Worm (Caenorhabditis elegans) whole organism, midembryonic: Measurements from ENCODE around the gene fbxa-30.
A peak's percentile ranks its signal among the peaks of the same experiment; 100 is the strongest.
"Not testable (repeated sequence)": the region's sequence is repeated elsewhere in the genome, so short reads cannot be mapped to it uniquely, and the experiment has no call there.

ENCODE experiments used
- T22C8.4 ChIP-seq: fragments of 200-800 bp; sonication (Bioruptor generic); IDR thresholded peaks from 2 replicates; pipeline ENCODE4 v1.3.6; 2022; ENCODE audit warnings: missing genetic modification characterization, missing compliant biosample characterization
- cog-1 ChIP-seq: sonication (generic microtip); optimal IDR thresholded peaks from 2 replicates; lab custom pipeline; 2016; ENCODE audit warnings: missing genetic modification characterization, missing compliant biosample characterization
- flt-1 ChIP-seq: fragments of 200-800 bp; sonication (Bioruptor generic); IDR thresholded peaks from 2 replicates; pipeline ENCODE4 v1.3.6; 2022; ENCODE audit warnings: missing genetic modification characterization, missing compliant biosample characterization
- klf-2 ChIP-seq: fragments of 200-800 bp; sonication (Bioruptor generic); conservative IDR thresholded peaks from 2 replicates; pipeline ENCODE4 v1.3.6; 2022; ENCODE audit warnings: missing genetic modification reagents, missing genetic modification characterization, missing compliant biosample characterization
- med-1 ChIP-seq: sonication (generic microtip); optimal IDR thresholded peaks from 2 replicates; lab custom pipeline; 2017; ENCODE audit warnings: missing genetic modification characterization, mild to moderate bottlenecking, missing compliant biosample characterization, antibody characterized with exemption, missing genetic modification reagents; ENCODE audit not compliant: insufficient read depth
- ref-1 ChIP-seq: fragments of 200-800 bp; sonication (Bioruptor generic); conservative IDR thresholded peaks from 2 replicates; pipeline ENCODE4 v1.3.6; 2022; ENCODE audit warnings: missing genetic modification reagents, missing genetic modification characterization, missing compliant biosample characterization
- tab-1 ChIP-seq: fragments of 200-800 bp; sonication (Bioruptor generic); IDR thresholded peaks from 2 replicates; pipeline ENCODE4 v1.3.6; 2022; ENCODE audit warnings: missing genetic modification characterization, missing compliant biosample characterization
- ztf-23 ChIP-seq: fragments of 200-800 bp; sonication (Bioruptor generic); IDR thresholded peaks from 2 replicates; pipeline ENCODE4 v1.3.6; 2022; ENCODE audit warnings: missing genetic modification reagents, missing genetic modification characterization, missing compliant biosample characterization
- ztf-29 ChIP-seq: fragments of 200-800 bp; sonication (Bioruptor generic); IDR thresholded peaks from 2 replicates; pipeline ENCODE4 v1.3.6; 2022; ENCODE audit warnings: missing genetic modification reagents, missing genetic modification characterization, missing compliant biosample characterization

fbxa-30 gene

ce11 chrIII:1273655-1274328, 1.6 kb downstream of the fbxa-30 start, which contains the start of gene fbxa-29:
Gene fbxa-29 (minus strand): TSS chrIII:1273705.
- TF ChIP-seq ztf-29 (no peak), cog-1 (tag; lab: Kevin White, UChicago) (no peak), ztf-23 (GFP tag; lab: Robert Waterston, UW) (no peak), flt-1 (no peak), T22C8.4 (GFP tag; lab: Robert Waterston, UW) (no peak), med-1 (GFP tag; lab: Kevin White, UChicago) (no peak), tab-1 (GFP tag; lab: Robert Waterston, UW) (no peak), ref-1 (no peak), klf-2 (GFP tag; lab: Robert Waterston, UW) (no peak)

ce11 chrIII:1271378-1271926, 4.0 kb downstream of the fbxa-30 start, which contains the start of gene fbxa-31:
Gene fbxa-31 (minus strand): TSS chrIII:1271428.
- TF ChIP-seq klf-2 (GFP tag; lab: Robert Waterston, UW) (no peak), ztf-23 (GFP tag; lab: Robert Waterston, UW) (no peak), ref-1 (no peak), cog-1 (tag; lab: Kevin White, UChicago) (no peak)

- no peak for TF ChIP-seq ref-1
- TF ChIP-seq tab-1 (GFP tag; lab: Robert Waterston, UW), result no peak
- TF ChIP-seq ztf-29, result no peak
- no peak for TF ChIP-seq cog-1 (tag; lab: Kevin White, UChicago)
Measured at ce11 chrIII:1269156-1269555, 6.3 kb downstream of the fbxa-30 start, which contains the start of gene fbxa-32. Gene fbxa-32 (minus strand): TSS chrIII:1269256.

- TF ChIP-seq tab-1 (GFP tag; lab: Robert Waterston, UW); ref-1; med-1 (GFP tag; lab: Kevin White, UChicago): not testable (repeated sequence)
Measured at ce11 chrIII:1266799-1267198, 8.6 kb downstream of the fbxa-30 start, which contains the start of gene fbxa-151. Gene fbxa-151 (minus strand): TSS chrIII:1266899.

ce11 chrIII:1263692-1264091, 11.7 kb downstream of the fbxa-30 start, which contains the start of gene srz-9:
Gene srz-9 (plus strand): TSS chrIII:1263992.
- TF ChIP-seq ref-1; cog-1 (tag; lab: Kevin White, UChicago); ztf-23 (GFP tag; lab: Robert Waterston, UW): not testable (repeated sequence)

- not testable (repeated sequence) for TF ChIP-seq med-1 (GFP tag; lab: Kevin White, UChicago); cog-1 (tag; lab: Kevin White, UChicago); ztf-23 (GFP tag; lab: Robert Waterston, UW)
Measured at ce11 chrIII:1258358-1258757, 17.1 kb downstream of the fbxa-30 start, which contains the start of gene fbxa-78. Gene fbxa-78 (minus strand): TSS chrIII:1258458.

ce11 chrIII:1256519-1256918, 18.9 kb downstream of the fbxa-30 start, which contains the start of gene fbxa-208:
Gene fbxa-208 (plus strand): TSS chrIII:1256819.
- TF ChIP-seq tab-1 (GFP tag; lab: Robert Waterston, UW); med-1 (GFP tag; lab: Kevin White, UChicago); T22C8.4 (GFP tag; lab: Robert Waterston, UW): not testable (repeated sequence)

- TF ChIP-seq ztf-29, result 0 out of 2 replicates have a peak, but pooled peaks have one; percentile 19
- peak; percentile 29; the same call in 1 of the 2 replicates for TF ChIP-seq ztf-23 (GFP tag; lab: Robert Waterston, UW)
Measured at ce11 chrIII:1252412-1253207, 22.8 kb downstream of the fbxa-30 start.

ce11 chrIII:1249111-1249583, 26.3 kb downstream of the fbxa-30 start, which contains the start of the genes fbxa-76 and fbxa-77:
Gene fbxa-76 (minus strand): TSS chrIII:1249161.
Gene fbxa-77 (plus strand): TSS chrIII:1249475.
- TF ChIP-seq T22C8.4 (GFP tag; lab: Robert Waterston, UW), result no peak
- TF ChIP-seq cog-1 (tag; lab: Kevin White, UChicago), result no peak
- TF ChIP-seq ztf-23 (GFP tag; lab: Robert Waterston, UW), result no peak
- no peak for TF ChIP-seq klf-2 (GFP tag; lab: Robert Waterston, UW)
- no peak for TF ChIP-seq med-1 (GFP tag; lab: Kevin White, UChicago)
- no peak for TF ChIP-seq tab-1 (GFP tag; lab: Robert Waterston, UW)
- no peak for TF ChIP-seq flt-1
- no peak for TF ChIP-seq ref-1

- TF ChIP-seq ref-1 (no peak), flt-1 (no peak), cog-1 (tag; lab: Kevin White, UChicago) (no peak), T22C8.4 (GFP tag; lab: Robert Waterston, UW) (no peak), ztf-23 (GFP tag; lab: Robert Waterston, UW) (no peak), ztf-29 (no peak), klf-2 (GFP tag; lab: Robert Waterston, UW) (no peak), med-1 (GFP tag; lab: Kevin White, UChicago) (no peak)
Measured at ce11 chrIII:1248335-1248734, 27.1 kb downstream of the fbxa-30 start.
